Worm (Caenorhabditis elegans) whole organism, L1 larva: ENCODE data around the gene srbc-22.

Source experiments
- ceh-8 ChIP-seq: fragments of 200-800 bp; sonication (Bioruptor generic); optimal IDR thresholded peaks from 2 replicates; lab custom pipeline; 2018; ENCODE audit warnings: mild to moderate bottlenecking, missing genetic modification characterization, moderate library complexity, missing compliant biosample characterization
- elt-3 ChIP-seq, 6 experiments: fragments of 150-350 bp in 1 of 6; sonication (generic microtip); optimal IDR thresholded peaks; 2 replicates each; lab custom pipeline; 2017 to 2018; ENCODE audit warnings: missing biosample characterization in 6 of 6, missing genetic modification characterization in 6 of 6, inconsistent platforms in 1 of 6
- irx-1 ChIP-seq: sonication (generic microtip); optimal IDR thresholded peaks from 2 replicates; lab custom pipeline; 2016; ENCODE audit warnings: missing genetic modification characterization, missing compliant biosample characterization
- nhr-11 ChIP-seq: fragments of 150-350 bp; optimal IDR thresholded peaks from 2 replicates; lab custom pipeline; 2014; ENCODE audit warnings: missing biosample characterization, missing genetic modification characterization
- nhr-90 ChIP-seq: sonication (generic microtip); optimal IDR thresholded peaks from 2 replicates; lab custom pipeline; 2016; ENCODE audit warnings: mild to moderate bottlenecking, missing genetic modification characterization, missing compliant biosample characterization; ENCODE audit not compliant: poor library complexity
- sox-4 ChIP-seq: sonication (generic microtip); optimal IDR thresholded peaks from 2 replicates; lab custom pipeline; 2016; ENCODE audit warnings: missing genetic modification characterization, missing compliant biosample characterization
- tlp-1 ChIP-seq: fragments of 150-350 bp; optimal IDR thresholded peaks from 2 replicates; lab custom pipeline; 2014; ENCODE audit warnings: missing biosample characterization, missing genetic modification characterization
- vab-15 ChIP-seq: sonication (generic microtip); optimal IDR thresholded peaks from 2 replicates; lab custom pipeline; 2017; ENCODE audit warnings: missing genotype, mild to moderate bottlenecking, missing genetic modification characterization, missing compliant biosample characterization

- no peak for TF ChIP-seq sox-4 (tag; lab: Kevin White, UChicago)
- TF ChIP-seq irx-1 (tag; lab: Kevin White, UChicago) = no peak
- TF ChIP-seq ceh-8 (GFP tag; lab: Kevin White, UChicago) = no peak
- no peak for TF ChIP-seq vab-15 (tag; lab: Kevin White, UChicago)
- TF ChIP-seq nhr-11 (tag; lab: Kevin White, UChicago) = no peak
- no peak for TF ChIP-seq nhr-90
- no peak for TF ChIP-seq tlp-1
- no peak for TF ChIP-seq elt-3 (tag; optimal IDR thresholded peaks at IDR 0.05; lab: Kevin White, UChicago)
Observed at ce11 chrV:2174465-2174864, 17.5 kb downstream of the srbc-22 start.
